Fruit fly (Drosophila melanogaster): ENCODE measurements around the gene Polr2H.
A peak's percentile ranks its signal among the peaks of the same experiment; 100 is the strongest.

The Polr2H gene

dm6 chr3L:21706144-21706926 is 22.4 kb upstream of the Polr2H start, which contains the start of gene CG32447 (continued):
- TF ChIP-seq hbn (GFP tag; IDR thresholded peaks at IDR 0.05; ENCODE audit: partially characterized antibody), result no peak
- TF ChIP-seq br (optimal IDR thresholded peaks at IDR 0.05), result no peak
- TF ChIP-seq CG1832 (GFP tag; optimal IDR thresholded peaks at IDR 0.05), result no peak
- TF ChIP-seq h (optimal IDR thresholded peaks at IDR 0.05), result no peak
- no peak for TF ChIP-seq YL-1 (GFP tag; optimal IDR thresholded peaks at IDR 0.05)
- no peak for TF ChIP-seq D19B (GFP tag; optimal IDR thresholded peaks at IDR 0.05)
- peak in 1 of 2 experiments; percentile 78 for TF ChIP-seq insv (GFP tag; optimal IDR thresholded peaks at IDR 0.05)
- no peak for TF ChIP-seq run (tag; optimal IDR thresholded peaks at IDR 0.05)
- peak; percentile 17 for TF ChIP-seq HLHmδ (GFP tag; optimal IDR thresholded peaks at IDR 0.05)
- no peak for TF ChIP-seq ara (GFP tag; IDR thresholded peaks at IDR 0.05)
- no peak for TF ChIP-seq CG31224 (GFP tag; IDR thresholded peaks at IDR 0.05)
- TF ChIP-seq CG42726 (GFP tag; IDR thresholded peaks at IDR 0.05; ENCODE audit: partially characterized antibody), result 0 out of 2 replicates have a peak, but pooled peaks have one; percentile 13
- no peak for TF ChIP-seq Hmx (GFP tag; optimal IDR thresholded peaks at IDR 0.05)
- no peak for TF ChIP-seq CG1792 (GFP tag; optimal IDR thresholded peaks at IDR 0.05)
- TF ChIP-seq ase (GFP tag; IDR thresholded peaks at IDR 0.05), result no peak
- no peak for TF ChIP-seq Chrac-16 (GFP tag; optimal IDR thresholded peaks at IDR 0.05)
- no peak for TF ChIP-seq CHES-1-like (GFP tag; optimal IDR thresholded peaks at IDR 0.05)
- peak; percentile 29 for TF ChIP-seq Tbp (GFP tag; optimal IDR thresholded peaks at IDR 0.05)
- TF ChIP-seq chinmo (GFP tag; IDR thresholded peaks at IDR 0.05; ENCODE audit: partially characterized antibody), result 0 out of 4 replicates have a peak, but pooled peaks have one; percentile 55
- TF ChIP-seq CG4820 (GFP tag; optimal IDR thresholded peaks at IDR 0.05), result peak; percentile 16
- no peak for TF ChIP-seq CrebB (tag; optimal IDR thresholded peaks at IDR 0.05)
- no peak for TF ChIP-seq gcm2 (GFP tag; optimal IDR thresholded peaks at IDR 0.05)
- no peak for TF ChIP-seq so (GFP tag; IDR thresholded peaks at IDR 0.05)
- no peak for TF ChIP-seq CG10209 (GFP tag; optimal IDR thresholded peaks at IDR 0.05)
- no peak for TF ChIP-seq crc (GFP tag; optimal IDR thresholded peaks at IDR 0.05)
- TF ChIP-seq pita (GFP tag; optimal IDR thresholded peaks at IDR 0.05), result no peak
- no peak for TF ChIP-seq CG10543 (GFP tag; optimal IDR thresholded peaks at IDR 0.05)
- no peak for TF ChIP-seq sr (GFP tag; IDR thresholded peaks at IDR 0.05)
- TF ChIP-seq crol (GFP tag; IDR thresholded peaks at IDR 0.05), result no peak
- TF ChIP-seq Pdp1 (GFP tag; optimal IDR thresholded peaks at IDR 0.05), result no peak
- TF ChIP-seq CG1602 (GFP tag; optimal IDR thresholded peaks at IDR 0.05), result no peak
- TF ChIP-seq amos (GFP tag; IDR thresholded peaks at IDR 0.05; ENCODE audit: partially characterized antibody), result 0 out of 2 replicates have a peak, but pooled peaks have one; percentile 14
- TF ChIP-seq Elba2 (GFP tag; optimal IDR thresholded peaks at IDR 0.05), result no peak
- peak; percentile 98 for TF ChIP-seq CG5180 (GFP tag; optimal IDR thresholded peaks at IDR 0.05)
- no peak for TF ChIP-seq CG14050 (GFP tag; IDR thresholded peaks at IDR 0.05)
- peak; percentile 44; the same call in 1 of the 3 replicates for TF ChIP-seq Opbp (GFP tag; IDR thresholded peaks at IDR 0.05; ENCODE audit: partially characterized antibody)
- TF ChIP-seq Hand (GFP tag; optimal IDR thresholded peaks at IDR 0.05), result no peak
- no peak for TF ChIP-seq dmrt11E (tag; optimal IDR thresholded peaks at IDR 0.05)
- TF ChIP-seq CG5245 (GFP tag; optimal IDR thresholded peaks at IDR 0.05), result no peak

Data from whole organism, embryonic.